Worm (Caenorhabditis elegans) whole organism, L1 larva: ENCODE data around the gene F20E11.18.
A peak's percentile ranks its signal among the peaks of the same experiment; 100 is the strongest.

ENCODE experiments used
- efl-1 ChIP-seq, 4 experiments: fragments of 150-350 bp; optimal IDR thresholded peaks in 3 of 4; peaks in 1 of 4; 1 replicate in 1 of 4; 2 replicates in 3 of 4; lab custom pipeline; 2014; ENCODE audit warnings: missing biosample characterization in 2 of 4, missing genetic modification characterization in 2 of 4, missing genetic modification reagents in 2 of 4
- mef-2 ChIP-seq: fragments of 150-350 bp; optimal IDR thresholded peaks from 2 replicates; lab custom pipeline; 2014; ENCODE audit warnings: missing biosample characterization, missing genetic modification characterization

Gene F20E11.18

ce11 chrV:17395374-17395773, 41.0 kb downstream of the F20E11.18 start, which contains the start of gene srh-120:
srh-120 (plus strand) TSS chrV:17395674.
- TF ChIP-seq mef-2 (tag; lab: Kevin White, UChicago) (no peak), efl-1 (optimal IDR thresholded peaks at IDR 0.05; lab: Kevin White, UChicago) (no peak), efl-1 (GFP tag; optimal IDR thresholded peaks at IDR 0.05 in 1 of 2; lab: Kevin White, UChicago) (peak in 1 of 2 experiments; percentile 39)
